Worm (Caenorhabditis elegans): ENCODE measurements around the gene K11D12.6.
A peak's percentile ranks its signal among the peaks of the same experiment; 100 is the strongest.
"Not testable (repeated sequence)": the region's sequence is repeated elsewhere in the genome, so short reads cannot be mapped to it uniquely, and the experiment has no call there.

The K11D12.6 gene

ce11 chrV:5049333-5049942 is 14.5 kb upstream of the K11D12.6 start, which contains the start of the genes pqn-51 and K11D12.14 (continued):
- TF ChIP-seq ceh-31 (tag; optimal IDR thresholded peaks at IDR 0.05) (peak; percentile 89), ref-2 (tag; optimal IDR thresholded peaks at IDR 0.05) (peak; percentile 86), pha-2 (tag; optimal IDR thresholded peaks at IDR 0.05) (peak; percentile 63), unc-3 (GFP tag; conservative IDR thresholded peaks at IDR 0.05) (peak; percentile 9; the same call in 1 of the 2 replicates), unc-3 (tag; optimal IDR thresholded peaks at IDR 0.05) (no peak), pha-4 (tag; optimal IDR thresholded peaks at IDR 0.05) (no peak), tbx-2 (tag; optimal IDR thresholded peaks at IDR 0.05) (peak; percentile 82), ceh-45 (GFP tag; IDR thresholded peaks at IDR 0.05) (0 out of 2 replicates have a peak, but pooled peaks have one; percentile 22), ceh-6 (GFP tag; optimal IDR thresholded peaks at IDR 0.05) (no peak), unc-55 (GFP tag; optimal IDR thresholded peaks at IDR 0.05) (peak; percentile 69), ztf-16 (tag; optimal IDR thresholded peaks at IDR 0.05) (peak; percentile 38), madf-2 (tag; optimal IDR thresholded peaks at IDR 0.05) (peak; percentile 61), unc-42 (tag; optimal IDR thresholded peaks at IDR 0.05) (peak; percentile 90)

- TF ChIP-seq ceh-45 (GFP tag; IDR thresholded peaks at IDR 0.05), result 0 out of 2 replicates have a peak, but pooled peaks have one; percentile 17
- 0 out of 2 replicates have a peak, but pooled peaks have one; percentile 10 for TF ChIP-seq unc-3 (GFP tag; conservative IDR thresholded peaks at IDR 0.05)
- not testable (repeated sequence) for TF ChIP-seq unc-3 (tag; optimal IDR thresholded peaks at IDR 0.05)
These were observed 12.3 kb upstream of the K11D12.6 start for ce11 chrV:5047230-5047629.

DNA sequence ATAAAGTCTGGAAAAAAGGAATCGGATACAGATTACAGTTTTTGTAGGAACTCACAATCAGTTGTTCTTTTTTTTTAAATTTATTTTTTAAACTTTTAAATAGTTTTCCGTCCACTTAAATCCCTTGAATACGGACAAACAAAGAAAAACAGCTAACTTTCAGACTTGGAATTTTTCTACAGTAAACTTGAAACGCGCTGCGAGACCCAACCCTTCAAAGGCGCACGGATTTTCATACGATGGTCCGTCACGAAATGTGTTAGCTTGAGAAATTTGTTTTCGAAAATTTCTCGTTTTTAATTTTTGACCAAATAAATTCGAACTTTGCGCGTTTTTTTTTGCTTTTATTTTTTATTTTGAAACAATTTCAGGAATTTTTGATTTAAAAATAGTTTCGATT is 11.6 kb upstream of the K11D12.6 start:
- TF ChIP-seq ceh-48 (tag; optimal IDR thresholded peaks at IDR 0.05) (no peak), pag-3 (tag; optimal IDR thresholded peaks at IDR 0.05; ENCODE audit: borderline replicate concordance) (no peak), K02D7.2 (tag; optimal IDR thresholded peaks at IDR 0.05) (no peak), ceh-6 (GFP tag; optimal IDR thresholded peaks at IDR 0.05) (no peak), ama-1 (optimal IDR thresholded peaks at IDR 0.05) (no peak), nfya-1 (tag; optimal IDR thresholded peaks at IDR 0.05) (no peak), mec-3 (tag; optimal IDR thresholded peaks at IDR 0.05; ENCODE audit: borderline replicate concordance) (no peak), ceh-34 (tag; optimal IDR thresholded peaks at IDR 0.05) (no peak), unc-86 (tag; optimal IDR thresholded peaks at IDR 0.05) (no peak), ahr-1 (tag; optimal IDR thresholded peaks at IDR 0.05) (no peak), npax-4 (tag; optimal IDR thresholded peaks at IDR 0.05) (no peak), pqm-1 (tag; optimal IDR thresholded peaks at IDR 0.05) (no peak)

DNA sequence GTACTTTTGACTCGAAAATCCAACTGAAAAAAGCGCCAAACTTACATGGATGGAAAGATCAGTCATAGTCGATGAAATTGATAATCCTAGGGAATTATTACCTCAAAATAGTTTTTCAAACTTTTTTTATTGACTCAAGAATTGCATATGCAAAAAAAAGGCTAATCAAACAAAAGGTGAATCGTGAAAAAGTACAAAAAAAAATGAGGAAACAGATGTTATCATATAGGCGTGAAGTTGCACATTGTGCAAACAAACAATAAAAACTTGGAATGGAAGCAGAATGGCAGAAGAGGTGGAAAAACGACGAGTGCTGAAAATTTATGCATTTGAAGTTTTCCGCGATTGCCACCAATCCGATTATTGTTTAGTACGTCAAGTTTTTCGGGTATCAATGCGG is 11.1 kb upstream of the K11D12.6 start, which contains the start of gene exc-14:
exc-14 (minus strand) TSS at position 101 of the 400 bp plus-strand sequence.
- no peak for TF ChIP-seq ama-1 (optimal IDR thresholded peaks at IDR 0.05)
- no peak for TF ChIP-seq elt-4 (tag; optimal IDR thresholded peaks at IDR 0.05)
- TF ChIP-seq ceh-22 (tag; optimal IDR thresholded peaks at IDR 0.05), result no peak
- TF ChIP-seq pros-1 (tag; optimal IDR thresholded peaks at IDR 0.05), result no peak
- TF ChIP-seq ceh-34 (tag; optimal IDR thresholded peaks at IDR 0.05), result no peak
- no peak for TF ChIP-seq ceh-24 (tag; optimal IDR thresholded peaks at IDR 0.05)
- TF ChIP-seq hlh-30 (tag; optimal IDR thresholded peaks at IDR 0.05; ENCODE audit: insufficient read depth), result no peak

DNA sequence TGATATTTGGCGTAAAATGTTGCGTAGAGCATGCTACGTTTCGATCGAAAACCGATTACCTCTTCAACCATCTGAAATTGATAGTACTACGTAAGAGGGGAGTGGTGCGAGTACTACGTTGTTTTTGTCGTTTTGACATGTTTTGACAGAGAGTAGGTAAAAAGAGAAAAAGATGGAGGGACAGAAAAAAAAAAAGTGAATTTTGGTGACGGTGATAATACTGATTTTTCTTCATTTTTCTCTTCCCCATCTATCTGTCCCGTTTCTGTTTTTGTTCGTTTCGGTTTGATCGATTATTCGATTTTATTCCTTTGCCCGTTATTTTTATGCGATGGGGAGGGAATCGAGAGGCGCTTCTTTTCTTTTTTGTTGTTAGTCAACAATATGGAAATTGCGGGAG is 6.0 kb upstream of the K11D12.6 start, which contains the start of gene K11D12.8:
K11D12.8 (minus strand) TSS at position 77 of the 400 bp plus-strand sequence.
- TF ChIP-seq Y22D7AL.16 (tag; optimal IDR thresholded peaks at IDR 0.05) (no peak), ceh-18 (tag; optimal IDR thresholded peaks at IDR 0.05) (no peak), ceh-19 (GFP tag; optimal IDR thresholded peaks at IDR 0.05) (no peak), zip-5 (tag; optimal IDR thresholded peaks at IDR 0.05) (no peak), unc-86 (tag; optimal IDR thresholded peaks at IDR 0.05) (no peak), nhr-11 (tag; optimal IDR thresholded peaks at IDR 0.05) (no peak), che-1 (tag; optimal IDR thresholded peaks at IDR 0.05) (no peak), eyg-1 (tag; optimal IDR thresholded peaks at IDR 0.05) (no peak), hlh-13 (GFP tag; optimal IDR thresholded peaks at IDR 0.05) (no peak), tbx-2 (tag; optimal IDR thresholded peaks at IDR 0.05) (no peak), ttx-3 (tag; optimal IDR thresholded peaks at IDR 0.05) (no peak), pax-1 (tag; optimal IDR thresholded peaks at IDR 0.05) (no peak), pat-9 (tag; optimal IDR thresholded peaks at IDR 0.05) (no peak), rnt-1 (tag; optimal IDR thresholded peaks at IDR 0.05) (no peak), unc-42 (tag; optimal IDR thresholded peaks at IDR 0.05) (no peak)

Data from whole organism, late embryonic.